Fruit fly (Drosophila melanogaster) whole organism, embryonic: ENCODE results near the gene CG14120.
A peak's percentile ranks its signal among the peaks of the same experiment; 100 is the strongest.

Experiments
- Ada2b ChIP-seq: fragments of 200-800 bp; sonication (Bioruptor generic); IDR thresholded peaks from 2 replicates; pipeline ENCODE4 v1.3.6; 2022; ENCODE audit warnings: missing biosample characterization, missing genetic modification characterization
- Awh ChIP-seq: fragments of 200-800 bp; sonication (Bioruptor generic); IDR thresholded peaks from 2 replicates; pipeline ENCODE4, ENCODE4 v1.3.6; 2022; ENCODE audit warnings: missing biosample characterization, missing genetic modification characterization
- BtbVII ChIP-seq: fragments of 200-800 bp; sonication (Bioruptor generic); optimal IDR thresholded peaks from 3 replicates; lab custom pipeline; 2017; ENCODE audit warnings: missing biosample characterization, mild to moderate bottlenecking, missing genetic modification characterization
- C15 ChIP-seq: fragments of 200-800 bp; sonication (Bioruptor generic); IDR thresholded peaks from 3 replicates; pipeline ENCODE4 v1.3.6; 2022; ENCODE audit warnings: missing biosample characterization, missing genetic modification characterization
- CG13287 ChIP-seq: fragments of 200-800 bp; sonication (Bioruptor generic); IDR thresholded peaks from 2 replicates; pipeline ENCODE4 v1.3.6; 2022; ENCODE audit warnings: missing biosample characterization, missing genetic modification characterization; ENCODE audit not compliant: partially characterized antibody
- CG13424 ChIP-seq: fragments of 200-800 bp; sonication (Bioruptor generic); optimal IDR thresholded peaks from 2 replicates; lab custom pipeline; 2019; ENCODE audit warnings: missing biosample characterization, mild to moderate bottlenecking, missing genetic modification characterization, moderate library complexity
- CG1602 ChIP-seq: fragments of 200-800 bp; sonication (Bioruptor generic); optimal IDR thresholded peaks from 3 replicates; lab custom pipeline; 2016; ENCODE audit warnings: missing biosample characterization, missing genetic modification characterization
- CG1603 ChIP-seq: fragments of 200-800 bp; sonication (Bioruptor generic); optimal IDR thresholded peaks from 2 replicates; lab custom pipeline; 2019; ENCODE audit warnings: missing biosample characterization, mild to moderate bottlenecking, missing genetic modification characterization, moderate library complexity
- CG17361 ChIP-seq: fragments of 200-800 bp; sonication (Bioruptor generic); IDR thresholded peaks from 3 replicates; pipeline ENCODE4 v1.3.6; 2022; ENCODE audit warnings: missing biosample characterization, missing genetic modification characterization
- CG2116 ChIP-seq: fragments of 200-800 bp; sonication (Bioruptor generic); optimal IDR thresholded peaks from 3 replicates; lab custom pipeline; 2018; ENCODE audit warnings: missing biosample characterization, mild to moderate bottlenecking, missing genetic modification characterization
- CG2202 ChIP-seq: fragments of 200-800 bp; sonication (Bioruptor generic); optimal IDR thresholded peaks from 2 replicates; lab custom pipeline; 2018; ENCODE audit warnings: missing biosample characterization, mild to moderate bottlenecking, missing genetic modification characterization
- CG2678 ChIP-seq: fragments of 200-800 bp; sonication (Bioruptor generic); optimal IDR thresholded peaks from 3 replicates; lab custom pipeline; 2019; ENCODE audit warnings: missing biosample characterization, mild to moderate bottlenecking, missing genetic modification characterization, moderate library complexity
- CG2712 ChIP-seq: fragments of 200-800 bp; optimal IDR thresholded peaks from 3 replicates; lab custom pipeline; 2019; ENCODE audit warnings: missing biosample characterization, mild to moderate bottlenecking, missing genetic modification characterization, moderate library complexity
- CG30431 ChIP-seq: fragments of 200-800 bp; sonication (Bioruptor generic); optimal IDR thresholded peaks from 2 replicates; lab custom pipeline; 2017; ENCODE audit warnings: missing biosample characterization, missing genetic modification characterization
- CG33557 ChIP-seq: fragments of 200-800 bp; sonication (Bioruptor generic); optimal IDR thresholded peaks from 2 replicates; lab custom pipeline; 2019; ENCODE audit warnings: missing biosample characterization, mild to moderate bottlenecking, missing genetic modification characterization, moderate library complexity
- CG34376 ChIP-seq: fragments of 200-800 bp; sonication (Bioruptor generic); optimal IDR thresholded peaks from 2 replicates; lab custom pipeline; 2018; ENCODE audit warnings: missing biosample characterization, mild to moderate bottlenecking, missing genetic modification characterization
- CG4404 ChIP-seq: fragments of 200-800 bp; sonication (Bioruptor generic); IDR thresholded peaks from 2 replicates; pipeline ENCODE4 v1.3.6; 2022; ENCODE audit warnings: missing biosample characterization, missing genetic modification characterization
- CG6791 ChIP-seq: fragments of 200-800 bp; sonication (Bioruptor generic); IDR thresholded peaks from 3 replicates; pipeline ENCODE4 v1.3.6; 2022; ENCODE audit warnings: missing biosample characterization, missing genetic modification characterization; ENCODE audit not compliant: partially characterized antibody
- CG6854 ChIP-seq: fragments of 200-800 bp; sonication (Bioruptor generic); optimal IDR thresholded peaks from 3 replicates; lab custom pipeline; 2017; ENCODE audit warnings: missing biosample characterization, mild to moderate bottlenecking, missing genetic modification characterization
- CG7372 ChIP-seq: fragments of 200-800 bp; sonication (Bioruptor generic); IDR thresholded peaks from 2 replicates; pipeline ENCODE4 v1.3.6; 2022; ENCODE audit warnings: missing biosample characterization, missing genetic modification characterization
- CG7786 ChIP-seq: fragments of 200-800 bp; sonication (Bioruptor generic); optimal IDR thresholded peaks from 2 replicates; lab custom pipeline; 2016; ENCODE audit warnings: missing biosample characterization, missing genetic modification characterization
- CG8089 ChIP-seq: fragments of 200-800 bp; sonication (Bioruptor generic); optimal IDR thresholded peaks from 3 replicates; lab custom pipeline; 2016; ENCODE audit warnings: missing biosample characterization, missing genetic modification characterization
- CG8478 ChIP-seq: fragments of >200 bp; optimal IDR thresholded peaks from 2 replicates; lab custom pipeline; 2018
- Dek ChIP-seq: fragments of 200-800 bp; sonication (Bioruptor generic); optimal IDR thresholded peaks from 3 replicates; lab custom pipeline; 2019; ENCODE audit warnings: missing biosample characterization, mild to moderate bottlenecking, missing genetic modification characterization, moderate library complexity
- Dip3 ChIP-seq: fragments of 200-800 bp; sonication (Bioruptor generic); optimal IDR thresholded peaks from 3 replicates; lab custom pipeline; 2016; ENCODE audit warnings: missing biosample characterization, missing genetic modification characterization
- Doc3 ChIP-seq: fragments of 200-800 bp; sonication (Bioruptor generic); IDR thresholded peaks from 3 replicates; pipeline ENCODE4 v1.3.6; 2022; ENCODE audit warnings: missing biosample characterization, missing genetic modification characterization; ENCODE audit not compliant: partially characterized antibody
- Hey ChIP-seq: fragments of 200-800 bp; sonication (Bioruptor generic); optimal IDR thresholded peaks from 3 replicates; lab custom pipeline; 2018; ENCODE audit warnings: missing biosample characterization, mild to moderate bottlenecking, missing genetic modification characterization
- MTF-1 ChIP-seq: fragments of 200-800 bp; sonication (Bioruptor generic); optimal IDR thresholded peaks from 2 replicates; lab custom pipeline; 2018; ENCODE audit warnings: missing biosample characterization, mild to moderate bottlenecking, missing genetic modification characterization, borderline replicate concordance
- Med ChIP-seq: fragments of 200-800 bp; sonication (Bioruptor generic); peaks from one replicate; lab custom pipeline; 2016; ENCODE audit warnings: missing biosample characterization, missing genetic modification characterization, mild to moderate bottlenecking, inconsistent platforms, moderate library complexity
- NFAT ChIP-seq: fragments of 200-800 bp; sonication (Bioruptor generic); IDR thresholded peaks from 2 replicates; pipeline ENCODE4 v1.3.6; 2022; ENCODE audit warnings: missing biosample characterization, missing genetic modification characterization
- PHDP ChIP-seq: fragments of 200-800 bp; sonication (Bioruptor generic); optimal IDR thresholded peaks from 3 replicates; lab custom pipeline; 2018; ENCODE audit warnings: missing biosample characterization, mild to moderate bottlenecking, missing genetic modification characterization, moderate library complexity
- Rx ChIP-seq: fragments of 200-800 bp; sonication (Bioruptor generic); IDR thresholded peaks from 2 replicates; pipeline ENCODE4 v1.3.6; 2022; ENCODE audit warnings: missing biosample characterization, missing genetic modification characterization
- Scr ChIP-seq: fragments of 200-800 bp; sonication (Bioruptor generic); IDR thresholded peaks from 2 replicates; pipeline ENCODE4 v1.3.6; 2022; ENCODE audit warnings: missing biosample characterization, missing genetic modification characterization; ENCODE audit not compliant: partially characterized antibody
- YL-1 ChIP-seq: fragments of 200-800 bp; sonication (Bioruptor generic); optimal IDR thresholded peaks from 3 replicates; lab custom pipeline; 2017; ENCODE audit warnings: missing biosample characterization, mild to moderate bottlenecking, missing genetic modification characterization
- br ChIP-seq: fragments of >200 bp; optimal IDR thresholded peaks from 2 replicates; lab custom pipeline; 2017
- btn ChIP-seq: fragments of 200-800 bp; sonication (Bioruptor generic); optimal IDR thresholded peaks from 2 replicates; lab custom pipeline; 2016; ENCODE audit warnings: missing biosample characterization, missing genetic modification characterization
- chn ChIP-seq: fragments of 200-800 bp; sonication (Bioruptor generic); optimal IDR thresholded peaks from 2 replicates; lab custom pipeline; 2016; ENCODE audit warnings: missing biosample characterization, missing genetic modification characterization
- ci ChIP-seq: fragments of 200-800 bp; sonication (Bioruptor generic); IDR thresholded peaks from 3 replicates; pipeline ENCODE4 v1.3.6; 2022; ENCODE audit warnings: missing biosample characterization, missing genetic modification characterization
- dan ChIP-seq: fragments of 200-800 bp; sonication (Bioruptor generic); IDR thresholded peaks from 2 replicates; pipeline ENCODE4 v1.3.6; 2022; ENCODE audit warnings: missing biosample characterization, missing genetic modification characterization
- dati ChIP-seq: fragments of 200-800 bp; sonication (Bioruptor generic); IDR thresholded peaks from 2 replicates; pipeline ENCODE4 v1.3.6; 2022; ENCODE audit warnings: missing biosample characterization, missing genetic modification characterization
- exex ChIP-seq: fragments of 200-800 bp; sonication (Bioruptor generic); optimal IDR thresholded peaks from 4 replicates; lab custom pipeline; 2018; ENCODE audit warnings: missing biosample characterization, mild to moderate bottlenecking, missing genetic modification characterization, moderate library complexity
- grn ChIP-seq: fragments of 200-800 bp; sonication (Bioruptor generic); optimal IDR thresholded peaks from 3 replicates; lab custom pipeline; 2017; ENCODE audit warnings: missing biosample characterization, missing genetic modification characterization
- gro ChIP-seq: fragments of 200-800 bp; sonication (Bioruptor generic); optimal IDR thresholded peaks from 2 replicates; lab custom pipeline; 2016; ENCODE audit warnings: missing biosample characterization, missing genetic modification characterization
- gsb ChIP-seq: fragments of 200-800 bp; sonication (Bioruptor generic); IDR thresholded peaks from 2 replicates; pipeline ENCODE4 v1.3.6; 2022; ENCODE audit warnings: missing biosample characterization, missing genetic modification characterization
- gt ChIP-seq: fragments of 200-800 bp; sonication (Bioruptor generic); IDR thresholded peaks from 2 replicates; pipeline ENCODE4 v1.3.6; 2022; ENCODE audit warnings: missing biosample characterization, missing genetic modification characterization
- hkb ChIP-seq, 2 experiments: fragments of 200-800 bp in 1 of 2; fragments of >200 bp in 1 of 2; sonication (Bioruptor generic) in 1 of 2; IDR thresholded peaks in 1 of 2; optimal IDR thresholded peaks in 1 of 2; 2 replicates each; pipeline versions ENCODE4 v1.3.6 to Lab custom; 2017 to 2022; ENCODE audit warnings: missing biosample characterization in 1 of 2, missing genetic modification characterization in 1 of 2
- jing ChIP-seq: fragments of 200-800 bp; sonication (Bioruptor generic); optimal IDR thresholded peaks from 2 replicates; lab custom pipeline; 2018; ENCODE audit warnings: missing biosample characterization, mild to moderate bottlenecking, missing genetic modification characterization
- kah ChIP-seq: fragments of 200-800 bp; sonication (Bioruptor generic); optimal IDR thresholded peaks from 2 replicates; lab custom pipeline; 2018; ENCODE audit warnings: missing biosample characterization, mild to moderate bottlenecking, missing genetic modification characterization
- sqz ChIP-seq: fragments of 200-800 bp; sonication (Bioruptor generic); optimal IDR thresholded peaks from 3 replicates; lab custom pipeline; 2018; ENCODE audit warnings: missing biosample characterization, mild to moderate bottlenecking, missing genetic modification characterization

The CG14120 gene

DNA sequence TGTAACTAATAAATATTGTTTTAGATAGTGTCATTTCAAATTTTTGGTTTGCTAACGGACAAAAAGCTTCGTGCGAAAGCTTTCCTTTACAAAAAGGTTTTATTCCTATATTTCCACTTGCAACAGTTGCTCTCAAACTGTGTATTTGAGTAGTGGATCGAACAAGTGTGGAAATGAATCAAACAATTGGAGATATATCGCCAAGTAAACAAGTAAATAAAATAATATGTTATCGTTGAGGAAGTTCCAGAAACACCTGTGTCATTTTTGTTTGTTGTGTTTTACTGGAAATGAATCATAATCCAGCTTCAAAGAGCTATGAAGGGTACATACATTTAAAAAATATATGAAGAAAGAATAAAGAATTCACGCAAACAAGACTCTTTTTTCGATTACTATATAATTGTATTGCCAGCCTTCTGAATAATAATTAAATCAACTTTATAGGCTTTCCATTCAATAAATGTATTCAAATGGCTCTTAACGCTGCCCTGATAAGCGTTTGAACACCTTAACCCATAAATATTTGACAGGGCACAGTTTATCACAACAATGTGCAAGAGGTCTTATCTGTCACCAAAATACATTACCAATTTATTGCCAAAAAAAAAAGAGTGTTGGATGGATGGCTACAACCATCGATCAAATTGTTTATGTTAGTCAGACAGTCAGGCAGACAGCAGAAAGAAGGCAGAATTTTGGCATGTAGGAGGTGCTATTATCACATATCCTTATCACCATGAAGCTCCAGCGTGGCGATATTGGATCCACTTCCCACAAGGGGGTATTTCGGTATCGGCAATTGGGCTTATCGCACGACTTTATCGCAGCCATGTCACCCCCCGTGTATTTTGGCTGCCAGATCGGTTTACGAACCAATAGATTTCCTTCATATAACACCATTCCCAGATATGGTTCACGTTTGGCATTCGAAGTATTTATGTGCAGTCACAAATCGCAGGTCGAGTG is 49.0 kb upstream of the CG14120 start (continued):
- TF ChIP-seq Dek (tag; lab: Kevin White, UChicago) (peak; percentile 21), CG13287 (GFP tag; lab: Robert Waterston, UW) (no peak), dan (GFP tag; lab: Robert Waterston, UW) (no peak), Awh (GFP tag; lab: Robert Waterston, UW) (0 out of 2 replicates have a peak, but pooled peaks have one; percentile 16), CG30431 (GFP tag; lab: Kevin White, UChicago) (no peak), gt (GFP tag; lab: Robert Waterston, UW) (no peak), Rx (no peak), chn (GFP tag; lab: Kevin White, UChicago) (no peak), MTF-1 (peak; percentile 31), gsb (no peak), CG17361 (GFP tag; lab: Robert Waterston, UW) (no peak), Dip3 (no peak), CG1602 (no peak), btn (GFP tag; lab: Kevin White, UChicago) (no peak), CG34376 (GFP tag; lab: Kevin White, UChicago) (peak; percentile 56), C15 (no peak), exex (tag; lab: Kevin White, UChicago) (peak; percentile 64), dati (GFP tag; lab: Robert Waterston, UW) (no peak), CG2678 (tag; lab: Kevin White, UChicago) (peak; percentile 12), CG8089 (GFP tag; lab: Kevin White, UChicago) (no peak), YL-1 (GFP tag; lab: Kevin White, UChicago) (no peak), CG2202 (tag; lab: Kevin White, UChicago) (peak; percentile 4), sqz (no peak), CG1603 (tag; lab: Kevin White, UChicago) (peak; percentile 17), Hey (tag; lab: Kevin White, UChicago) (peak; percentile 35), PHDP (tag; lab: Kevin White, UChicago) (peak; percentile 47), Doc3 (GFP tag; lab: Robert Waterston, UW) (no peak), hkb (optimal IDR thresholded peaks at IDR 0.05; lab: Kevin White, UChicago) (no peak), hkb (GFP tag; IDR thresholded peaks at IDR 0.05; lab: Robert Waterston, UW) (no peak), CG13424 (peak; percentile 18), ci (GFP tag; lab: Robert Waterston, UW) (0 out of 3 replicates have a peak, but pooled peaks have one; percentile 16), CG8478 (lab: Kevin White, UChicago) (no peak), Ada2b (GFP tag; lab: Robert Waterston, UW) (no peak), br (no peak), grn (GFP tag; lab: Kevin White, UChicago) (peak; percentile 78), CG33557 (GFP tag; lab: Kevin White, UChicago) (peak; percentile 45), kah (GFP tag; lab: Kevin White, UChicago) (no peak), CG2116 (GFP tag; lab: Kevin White, UChicago) (no peak), NFAT (GFP tag; lab: Robert Waterston, UW) (no peak), CG4404 (GFP tag; lab: Robert Waterston, UW) (no peak), CG6854 (peak; percentile 53), Scr (GFP tag; lab: Robert Waterston, UW) (no peak), gro (GFP tag; lab: Kevin White, UChicago) (peak; percentile 7), CG6791 (GFP tag; lab: Robert Waterston, UW) (no peak), jing (GFP tag; lab: Kevin White, UChicago) (no peak), BtbVII (GFP tag; lab: Kevin White, UChicago) (peak; percentile 43), Med (GFP tag; lab: Kevin White, UChicago) (peak; percentile 77), CG7786 (no peak), CG2712 (no peak), CG7372 (GFP tag; lab: Robert Waterston, UW) (no peak)
